Fruit fly (Drosophila melanogaster) whole organism, pupa: ENCODE data around the gene CG4313.
A peak's percentile ranks its signal among the peaks of the same experiment; 100 is the strongest.

ENCODE experiments used
- CG13204 ChIP-seq: fragments of 200-800 bp; sonication (Bioruptor generic); optimal IDR thresholded peaks from 2 replicates; lab custom pipeline; 2018; ENCODE audit warnings: missing biosample characterization, mild to moderate bottlenecking, missing genetic modification characterization, moderate library complexity
- CG14655 ChIP-seq: fragments of 200-800 bp; sonication (Bioruptor generic); optimal IDR thresholded peaks from 3 replicates; lab custom pipeline; 2017; ENCODE audit warnings: mild to moderate bottlenecking, missing biosample characterization, missing genetic modification reagents, missing genetic modification characterization
- CG17806 ChIP-seq: fragments of 200-800 bp; sonication (Bioruptor generic); optimal IDR thresholded peaks from 2 replicates; lab custom pipeline; 2018; ENCODE audit warnings: missing biosample characterization, mild to moderate bottlenecking, missing genetic modification characterization, moderate library complexity
- CG34367 ChIP-seq: fragments of 200-800 bp; sonication (Bioruptor generic); optimal IDR thresholded peaks from 2 replicates; lab custom pipeline; 2018; ENCODE audit warnings: missing biosample characterization, mild to moderate bottlenecking, missing genetic modification characterization
- CG4496 ChIP-seq: fragments of 200-800 bp; sonication (Bioruptor generic); IDR thresholded peaks from 3 replicates; pipeline ENCODE4 v1.3.6; 2022; ENCODE audit warnings: missing biosample characterization, missing genetic modification characterization
- CG8301 ChIP-seq: fragments of 200-800 bp; sonication (Bioruptor generic); optimal IDR thresholded peaks from 2 replicates; lab custom pipeline; 2018; ENCODE audit warnings: missing biosample characterization, mild to moderate bottlenecking, missing genetic modification characterization
- CG9948 ChIP-seq: fragments of 200-800 bp; sonication (Bioruptor generic); optimal IDR thresholded peaks from 2 replicates; lab custom pipeline; 2018; ENCODE audit warnings: missing biosample characterization, mild to moderate bottlenecking, missing genetic modification characterization, moderate library complexity
- EcR ChIP-seq: fragments of 200-800 bp; sonication (Bioruptor generic); optimal IDR thresholded peaks from 3 replicates; lab custom pipeline; 2019; ENCODE audit warnings: missing biosample characterization, missing genetic modification characterization, mild to moderate bottlenecking, moderate library complexity, missing genetic modification reagents
- Ets98B ChIP-seq: fragments of 200-800 bp; sonication (Bioruptor generic); IDR thresholded peaks from 2 replicates; pipeline ENCODE4 v1.3.6; 2022; ENCODE audit warnings: missing biosample characterization, missing genetic modification characterization
- Pif1A ChIP-seq: fragments of 200-800 bp; sonication (Bioruptor generic); optimal IDR thresholded peaks from 3 replicates; lab custom pipeline; 2016; ENCODE audit warnings: missing biosample characterization, missing genetic modification characterization
- fd96Ca ChIP-seq: fragments of 200-800 bp; sonication (Bioruptor generic); IDR thresholded peaks from 3 replicates; pipeline ENCODE4 v1.3.6; 2022; ENCODE audit warnings: missing biosample characterization, missing genetic modification characterization
- gl ChIP-seq: fragments of 200-800 bp; sonication (Bioruptor generic); optimal IDR thresholded peaks from 2 replicates; lab custom pipeline; 2018; ENCODE audit warnings: missing biosample characterization, mild to moderate bottlenecking, missing genetic modification characterization

- TF ChIP-seq Pif1A (GFP tag; lab: Kevin White, UChicago) (no peak), CG4496 (no peak), Ets98B (no peak), EcR (GFP tag; lab: Kevin White, UChicago) (peak; percentile 31), CG13204 (GFP tag; lab: Kevin White, UChicago) (peak; percentile 21), fd96Ca (GFP tag; lab: Robert Waterston, UW) (no peak), gl (tag; lab: Kevin White, UChicago) (no peak), CG9948 (tag; lab: Kevin White, UChicago) (no peak), CG34367 (tag; lab: Kevin White, UChicago) (no peak), CG8301 (no peak), CG17806 (tag; lab: Kevin White, UChicago) (no peak), CG14655 (GFP tag; lab: Kevin White, UChicago) (no peak)
Measured at dm6 chrX:2080367-2080927, 38.8 kb downstream of the CG4313 start, which contains the start of the genes CG16903 and Unc-76.
